Fruit fly (Drosophila melanogaster) whole organism, wandering third instar larva: ENCODE data around the gene CG8236.

Experiments
- Abd-B ChIP-seq: fragments of >200 bp; optimal IDR thresholded peaks from 2 replicates; lab custom pipeline; 2017; ENCODE audit warnings: missing biosample characterization, missing genetic modification characterization
- CG32264 ChIP-seq: fragments of 200-800 bp; sonication (Bioruptor generic); optimal IDR thresholded peaks from 2 replicates; lab custom pipeline; 2016; ENCODE audit warnings: missing biosample characterization, missing genetic modification characterization
- CG9705 ChIP-seq: fragments of 200-800 bp; sonication (Bioruptor generic); optimal IDR thresholded peaks from 2 replicates; lab custom pipeline; 2018; ENCODE audit warnings: missing biosample characterization, mild to moderate bottlenecking, missing genetic modification characterization
- CrebA ChIP-seq: fragments of 200-800 bp; sonication (Bioruptor generic); optimal IDR thresholded peaks from 2 replicates; lab custom pipeline; 2016; ENCODE audit warnings: missing biosample characterization, mild to moderate bottlenecking, missing genetic modification characterization, borderline replicate concordance
- Dfd ChIP-seq: fragments of >200 bp; optimal IDR thresholded peaks from 2 replicates; lab custom pipeline; 2017; ENCODE audit warnings: missing biosample characterization, missing genetic modification characterization
- Dif ChIP-seq: fragments of 200-275, 200-300 bp; sonication (Bioruptor generic); optimal IDR thresholded peaks from 2 replicates; lab custom pipeline; 2018; ENCODE audit warnings: missing biosample characterization, missing genetic modification characterization; ENCODE audit not compliant: partially characterized antibody
- HLH106 ChIP-seq: fragments of 200-800 bp; optimal IDR thresholded peaks from 3 replicates; lab custom pipeline; 2019; ENCODE audit warnings: missing biosample characterization, mild to moderate bottlenecking, missing genetic modification characterization, moderate library complexity
- Hnf4 ChIP-seq: fragments of 200-800 bp; sonication (Bioruptor generic); optimal IDR thresholded peaks from 2 replicates; lab custom pipeline; 2016; ENCODE audit warnings: missing biosample characterization, mild to moderate bottlenecking, missing genetic modification characterization
- Hr83 ChIP-seq: fragments of 200-300 bp; sonication (Bioruptor generic); optimal IDR thresholded peaks from 2 replicates; lab custom pipeline; 2016; ENCODE audit warnings: missing biosample characterization, mild to moderate bottlenecking, missing genetic modification characterization, moderate library complexity; ENCODE audit not compliant: poor library complexity, severe bottlenecking
- Jra ChIP-seq: sonication (Bioruptor generic); optimal IDR thresholded peaks from 2 replicates; lab custom pipeline; 2016; ENCODE audit warnings: missing biosample characterization, missing genetic modification characterization
- N ChIP-seq: fragments of >200 bp; optimal IDR thresholded peaks from 2 replicates; lab custom pipeline; 2018; ENCODE audit warnings: missing biosample characterization, missing external identifiers, missing genetic modification characterization
- OdsH ChIP-seq: fragments of 200-800 bp; sonication (Bioruptor generic); optimal IDR thresholded peaks from 2 replicates; lab custom pipeline; 2016; ENCODE audit warnings: missing biosample characterization, mild to moderate bottlenecking, missing genetic modification characterization
- Rel ChIP-seq, 2 experiments: fragments of 200-800 bp; sonication (Bioruptor generic) in 1 of 2; optimal IDR thresholded peaks; 2 replicates in 1 of 2; 3 replicates in 1 of 2; lab custom pipeline; 2016 to 2019; ENCODE audit warnings: mild to moderate bottlenecking in 2 of 2, missing biosample characterization in 2 of 2, missing genetic modification characterization in 2 of 2, moderate library complexity in 1 of 2
- Sp1 ChIP-seq: fragments of 200-800 bp; sonication (Bioruptor generic); optimal IDR thresholded peaks from 3 replicates; lab custom pipeline; 2019; ENCODE audit warnings: missing biosample characterization, mild to moderate bottlenecking, missing genetic modification characterization, moderate library complexity
- Vsx2 ChIP-seq: fragments of 200-300, 225-300 bp; sonication (Bioruptor generic); optimal IDR thresholded peaks from 2 replicates; lab custom pipeline; 2018; ENCODE audit warnings: missing biosample characterization, missing genetic modification characterization; ENCODE audit not compliant: partially characterized antibody
- br ChIP-seq: fragments of 200-800 bp; sonication (Bioruptor generic); optimal IDR thresholded peaks from 2 replicates; lab custom pipeline; 2016; ENCODE audit warnings: missing biosample characterization, missing genetic modification characterization
- brk ChIP-seq: fragments of 200-800 bp; sonication (Bioruptor generic); optimal IDR thresholded peaks from 2 replicates; lab custom pipeline; 2016; ENCODE audit warnings: missing biosample characterization, mild to moderate bottlenecking, missing genetic modification characterization
- dl ChIP-seq, 2 experiments: fragments of 175-275, 200-275 bp in 1 of 2; fragments of 200-275 bp in 1 of 2; sonication (Bioruptor generic); optimal IDR thresholded peaks; lab custom pipeline; 2018; ENCODE audit warnings: mild to moderate bottlenecking in 2 of 2, missing biosample characterization in 2 of 2, missing genetic modification characterization in 2 of 2, moderate library complexity in 2 of 2; ENCODE audit not compliant: partially characterized antibody in 2 of 2, insufficient read depth in 1 of 2
- dmrt93B ChIP-seq: fragments of 200-800 bp; sonication (Bioruptor generic); optimal IDR thresholded peaks from 2 replicates; lab custom pipeline; 2018; ENCODE audit warnings: missing biosample characterization, mild to moderate bottlenecking, missing genetic modification characterization
- dsf ChIP-seq: sonication (Bioruptor generic); optimal IDR thresholded peaks from 2 replicates; lab custom pipeline; 2016; ENCODE audit warnings: missing biosample characterization, missing genetic modification characterization, borderline replicate concordance
- ey ChIP-seq: fragments of 200-800 bp; sonication (Bioruptor generic); optimal IDR thresholded peaks from 2 replicates; lab custom pipeline; 2016; ENCODE audit warnings: missing biosample characterization, missing genetic modification characterization
- foxo ChIP-seq, 2 experiments: fragments of 200-800 bp; sonication (Bioruptor generic); optimal IDR thresholded peaks; 2 replicates in 1 of 2; 3 replicates in 1 of 2; lab custom pipeline; 2016 to 2017; ENCODE audit warnings: missing biosample characterization in 2 of 2, missing genetic modification characterization in 2 of 2
- fru ChIP-seq: fragments of 200-800 bp; sonication (Bioruptor generic); optimal IDR thresholded peaks from 3 replicates; lab custom pipeline; 2016; ENCODE audit warnings: missing biosample characterization, mild to moderate bottlenecking, missing genetic modification characterization
- h ChIP-seq: fragments of 200-800 bp; sonication (Bioruptor generic); optimal IDR thresholded peaks from 3 replicates; lab custom pipeline; 2016; ENCODE audit warnings: missing biosample characterization, mild to moderate bottlenecking, missing genetic modification characterization
- jim ChIP-seq: fragments of 175-275, 200-325 bp; sonication (Bioruptor generic); optimal IDR thresholded peaks from 2 replicates; lab custom pipeline; 2016; ENCODE audit warnings: missing biosample characterization, mild to moderate bottlenecking, missing genetic modification characterization
- lola ChIP-seq: fragments of >200 bp; optimal IDR thresholded peaks from 2 replicates; lab custom pipeline; 2017; ENCODE audit warnings: missing biosample characterization, missing genetic modification characterization
- psq ChIP-seq: fragments of 200-800 bp; sonication (Bioruptor generic); optimal IDR thresholded peaks from 3 replicates; lab custom pipeline; 2017; ENCODE audit warnings: missing biosample characterization, mild to moderate bottlenecking, missing genetic modification characterization, moderate library complexity
- rgr ChIP-seq: fragments of 200-800 bp; sonication (Bioruptor generic); optimal IDR thresholded peaks from 3 replicates; lab custom pipeline; 2016; ENCODE audit warnings: missing biosample characterization, mild to moderate bottlenecking, missing genetic modification characterization
- sage ChIP-seq: fragments of 200-800 bp; sonication (Bioruptor generic); optimal IDR thresholded peaks from 2 replicates; lab custom pipeline; 2016; ENCODE audit warnings: missing biosample characterization, mild to moderate bottlenecking, missing genetic modification characterization
- sv ChIP-seq: fragments of 200-800 bp; sonication (Bioruptor generic); optimal IDR thresholded peaks from 3 replicates; lab custom pipeline; 2016; ENCODE audit warnings: missing biosample characterization, missing genetic modification characterization
- tai ChIP-seq: sonication (Bioruptor generic); optimal IDR thresholded peaks from 2 replicates; lab custom pipeline; 2016; ENCODE audit warnings: missing biosample characterization, missing genetic modification characterization

Gene CG8236

DNA sequence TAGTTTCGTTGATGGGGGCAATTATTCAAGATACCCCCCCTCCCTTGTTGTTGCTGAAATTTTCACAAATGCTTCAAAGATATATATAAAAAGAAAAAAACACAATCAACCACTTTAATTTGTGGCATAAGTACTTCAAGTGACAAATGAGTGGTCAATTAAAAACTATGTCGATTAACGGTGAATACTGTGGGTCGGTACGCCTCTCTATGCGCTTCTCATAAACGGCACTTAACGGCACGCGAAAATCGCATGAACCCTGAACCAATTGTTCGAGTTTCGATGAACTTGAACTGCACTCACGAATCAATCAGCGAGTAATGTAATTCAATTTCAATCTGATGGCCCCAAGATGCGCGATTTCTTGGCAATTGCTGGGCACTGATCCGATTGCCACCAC lies 29.1 kb upstream of the CG8236 start:
- no peak for TF ChIP-seq rgr (GFP tag; lab: Kevin White, UChicago)
- no peak for TF ChIP-seq sage (GFP tag; lab: Kevin White, UChicago)
- no peak for TF ChIP-seq Rel (GFP tag; optimal IDR thresholded peaks at IDR 0.05; lab: Kevin White, UChicago)
- TF ChIP-seq Rel (tag; optimal IDR thresholded peaks at IDR 0.05; lab: Kevin White, UChicago) = no peak
- no peak for TF ChIP-seq Jra (GFP tag; lab: Kevin White, UChicago)
- no peak for TF ChIP-seq tai (GFP tag; lab: Kevin White, UChicago)
- TF ChIP-seq Sp1 (GFP tag; lab: Kevin White, UChicago) = no peak
- no peak for TF ChIP-seq jim (GFP tag; lab: Kevin White, UChicago)

DNA sequence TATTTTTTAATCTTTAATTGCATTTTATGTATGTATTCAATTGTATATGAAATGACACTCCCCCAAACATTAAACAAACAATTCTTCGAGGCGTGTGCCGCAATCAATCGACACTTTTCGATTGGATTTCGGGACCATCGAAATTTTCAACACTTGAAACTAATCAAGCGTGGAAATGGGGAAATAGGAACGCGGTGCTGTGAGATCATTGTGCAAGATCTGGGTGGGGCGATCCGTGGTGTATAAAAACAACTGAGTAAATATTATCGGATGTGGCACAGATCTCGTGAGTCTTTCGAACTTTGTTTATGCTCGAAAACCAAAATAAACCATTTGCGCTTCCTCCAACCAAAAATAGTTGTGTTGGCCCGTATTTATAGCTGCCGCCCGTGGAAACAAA lies 27.9 kb upstream of the CG8236 start:
- no peak for TF ChIP-seq psq

DNA sequence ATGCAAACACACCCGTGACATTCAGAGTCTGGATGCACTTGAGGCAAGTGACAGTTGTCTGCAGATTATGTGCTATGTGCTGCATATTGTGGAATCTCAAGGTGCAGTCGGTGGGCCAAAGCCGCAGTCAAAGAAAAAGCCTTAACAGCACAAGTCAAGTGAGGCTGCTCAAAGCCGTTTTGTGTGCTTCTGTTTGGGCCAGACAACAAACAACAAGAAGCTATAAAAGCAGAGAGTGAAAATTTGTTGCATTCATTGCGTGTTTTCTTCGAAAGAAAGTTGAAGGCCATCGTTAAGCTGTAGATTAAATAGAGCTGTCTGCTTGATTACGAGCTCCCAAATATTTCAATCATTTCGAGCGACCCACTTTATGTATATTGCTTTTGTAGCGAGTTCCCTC lies 27.3 kb upstream of the CG8236 start:
- TF ChIP-seq sv (GFP tag; lab: Kevin White, UChicago) = no peak
- TF ChIP-seq ey (GFP tag; lab: Kevin White, UChicago) = no peak
- no peak for TF ChIP-seq rgr (GFP tag; lab: Kevin White, UChicago)
- TF ChIP-seq dl (GFP tag; optimal IDR thresholded peaks at IDR 0.05; lab: Kevin White, UChicago; ENCODE audit: insufficient read depth in 1 of 2, partially characterized antibody in 2 of 2) = no peak
- no peak for TF ChIP-seq foxo (GFP tag; optimal IDR thresholded peaks at IDR 0.05; lab: Kevin White, UChicago)
- no peak for TF ChIP-seq tai (GFP tag; lab: Kevin White, UChicago)
- no peak for TF ChIP-seq br
- TF ChIP-seq lola (GFP tag; lab: Kevin White, UChicago) = no peak
- TF ChIP-seq Hnf4 = no peak
- no peak for TF ChIP-seq psq
- no peak for TF ChIP-seq N (GFP tag; lab: Kevin White, UChicago)
- TF ChIP-seq jim (GFP tag; lab: Kevin White, UChicago) = no peak
- TF ChIP-seq sage (GFP tag; lab: Kevin White, UChicago) = no peak
- TF ChIP-seq OdsH (GFP tag; lab: Kevin White, UChicago) = no peak
- no peak for TF ChIP-seq CG9705

DNA sequence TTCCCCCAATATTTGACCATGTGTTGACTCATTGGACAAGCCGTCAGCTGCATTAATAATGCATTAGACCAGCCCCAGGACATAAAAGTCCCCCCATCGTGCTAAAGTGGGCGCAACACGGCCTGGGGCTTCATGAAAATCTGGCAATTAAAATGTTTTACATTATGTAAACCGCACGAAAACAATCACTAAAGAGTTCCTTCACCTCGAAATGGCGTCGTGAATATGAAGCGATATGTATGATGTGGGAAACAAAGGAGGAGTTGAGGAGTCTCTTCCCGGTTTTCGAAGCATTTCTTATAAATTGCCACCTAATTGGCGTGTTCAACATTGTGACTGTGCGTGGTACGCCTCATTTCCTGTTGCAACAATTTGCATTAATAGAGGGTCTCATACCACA lies 26.5 kb upstream of the CG8236 start:
- TF ChIP-seq Dfd (GFP tag; lab: Kevin White, UChicago) (no peak), dmrt93B (GFP tag; lab: Kevin White, UChicago) (no peak), Jra (GFP tag; lab: Kevin White, UChicago) (no peak), foxo (GFP tag; optimal IDR thresholded peaks at IDR 0.05; lab: Kevin White, UChicago) (no peak), Hnf4 (no peak), HLH106 (tag; lab: Kevin White, UChicago) (no peak), brk (no peak), N (GFP tag; lab: Kevin White, UChicago) (no peak), rgr (GFP tag; lab: Kevin White, UChicago) (no peak)

DNA sequence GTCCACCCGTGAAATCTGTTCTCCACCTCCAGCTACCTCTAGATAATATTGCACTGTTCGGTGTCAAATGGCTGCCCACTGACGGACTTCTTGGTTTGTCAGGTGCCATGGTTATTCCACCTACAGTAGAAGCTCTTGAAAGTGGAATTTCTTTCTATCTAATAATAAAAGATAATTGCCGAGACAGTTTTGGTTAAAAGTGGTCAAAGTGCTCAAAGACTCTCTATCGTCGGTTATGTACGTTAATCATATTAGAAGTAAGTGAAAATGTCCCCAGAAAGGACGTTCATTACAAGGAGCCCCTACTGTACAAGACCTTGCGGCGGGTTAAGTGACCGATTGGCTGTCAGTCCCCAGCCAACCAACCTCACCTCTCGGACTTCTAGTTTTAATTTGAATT lies 25.0 kb upstream of the CG8236 start:
- TF ChIP-seq Vsx2 (GFP tag; lab: Kevin White, UChicago) = no peak
- no peak for TF ChIP-seq Sp1 (GFP tag; lab: Kevin White, UChicago)
- no peak for TF ChIP-seq Abd-B (GFP tag; lab: Kevin White, UChicago)
- TF ChIP-seq CG9705 = no peak
- TF ChIP-seq h (GFP tag; lab: Kevin White, UChicago) = peak; percentile 60
- no peak for TF ChIP-seq CG32264 (GFP tag; lab: Kevin White, UChicago)
- TF ChIP-seq rgr (GFP tag; lab: Kevin White, UChicago) = peak; percentile 50
- TF ChIP-seq Dif = no peak
- TF ChIP-seq dl (GFP tag; optimal IDR thresholded peaks at IDR 0.05; lab: Kevin White, UChicago; ENCODE audit: insufficient read depth in 1 of 2, partially characterized antibody in 2 of 2) = no peak
- peak; percentile 52 for TF ChIP-seq HLH106 (tag; lab: Kevin White, UChicago)
- peak; percentile 15 for TF ChIP-seq sv (GFP tag; lab: Kevin White, UChicago)
- peak in 1 of 2 experiments; percentile 53 for TF ChIP-seq foxo (GFP tag; optimal IDR thresholded peaks at IDR 0.05; lab: Kevin White, UChicago)
- TF ChIP-seq br = peak; percentile 42
- TF ChIP-seq dsf = no peak
- TF ChIP-seq Hnf4 = peak; percentile 54
- TF ChIP-seq ey (GFP tag; lab: Kevin White, UChicago) = peak; percentile 65
- peak; percentile 47 for TF ChIP-seq fru (GFP tag; lab: Kevin White, UChicago)
- no peak for TF ChIP-seq Hr83 (GFP tag; lab: Kevin White, UChicago)
- peak; percentile 19 for TF ChIP-seq dmrt93B (GFP tag; lab: Kevin White, UChicago)
- TF ChIP-seq OdsH (GFP tag; lab: Kevin White, UChicago) = peak; percentile 46
- peak; percentile 12 for TF ChIP-seq psq
- peak; percentile 54 for TF ChIP-seq tai (GFP tag; lab: Kevin White, UChicago)
- TF ChIP-seq CrebA (GFP tag; lab: Kevin White, UChicago) = no peak
